Fruit fly (Drosophila melanogaster) whole organism, embryonic: ENCODE data around the gene Srr.
A peak's percentile ranks its signal among the peaks of the same experiment; 100 is the strongest.

ENCODE experiments used
- Atf3 ChIP-seq: fragments of 200-800 bp; sonication (Bioruptor generic); optimal IDR thresholded peaks from 3 replicates; lab custom pipeline; 2016; ENCODE audit warnings: missing biosample characterization, missing genetic modification characterization
- Bgb ChIP-seq: fragments of 200-800 bp; sonication (Bioruptor generic); IDR thresholded peaks from 2 replicates; pipeline ENCODE4 v1.3.6; 2022; ENCODE audit warnings: missing biosample characterization, missing genetic modification characterization; ENCODE audit not compliant: partially characterized antibody
- CG10274 ChIP-seq: fragments of 200-800 bp; sonication (Bioruptor generic); optimal IDR thresholded peaks from 3 replicates; lab custom pipeline; 2017; ENCODE audit warnings: missing biosample characterization, mild to moderate bottlenecking, missing genetic modification characterization
- CG10462 ChIP-seq: fragments of 200-800 bp; sonication (Bioruptor generic); optimal IDR thresholded peaks from 2 replicates; lab custom pipeline; 2016; ENCODE audit warnings: missing biosample characterization, missing genetic modification characterization
- CG10979 ChIP-seq: fragments of 200-800 bp; sonication (Bioruptor generic); optimal IDR thresholded peaks from 2 replicates; lab custom pipeline; 2018; ENCODE audit warnings: missing biosample characterization, mild to moderate bottlenecking, missing genetic modification characterization, moderate library complexity
- CG11696 ChIP-seq: fragments of 200-800 bp; sonication (Bioruptor generic); IDR thresholded peaks from 2 replicates; pipeline ENCODE4 v1.3.6; 2022; ENCODE audit warnings: missing biosample characterization, missing genetic modification characterization
- CG13424 ChIP-seq: fragments of 200-800 bp; sonication (Bioruptor generic); optimal IDR thresholded peaks from 2 replicates; lab custom pipeline; 2019; ENCODE audit warnings: missing biosample characterization, mild to moderate bottlenecking, missing genetic modification characterization, moderate library complexity
- CG15011 ChIP-seq: fragments of 200-800 bp; sonication (Bioruptor generic); optimal IDR thresholded peaks from 3 replicates; lab custom pipeline; 2018; ENCODE audit warnings: missing biosample characterization, mild to moderate bottlenecking, missing genetic modification characterization
- CG15601 ChIP-seq: fragments of 200-800 bp; sonication (Bioruptor generic); optimal IDR thresholded peaks from 3 replicates; lab custom pipeline; 2019; ENCODE audit warnings: missing biosample characterization, mild to moderate bottlenecking, missing genetic modification characterization, moderate library complexity
- CG18011 ChIP-seq: fragments of 200-800 bp; sonication (Bioruptor generic); optimal IDR thresholded peaks from 2 replicates; lab custom pipeline; 2017; ENCODE audit warnings: missing biosample characterization, missing genetic modification characterization, mild to moderate bottlenecking, moderate library complexity, missing genotype
- CG2199 ChIP-seq: fragments of 200-800 bp; sonication (Bioruptor generic); IDR thresholded peaks from 3 replicates; pipeline ENCODE4 v1.3.6; 2022; ENCODE audit warnings: missing biosample characterization, missing genetic modification characterization
- CG3163 ChIP-seq: fragments of 200-800 bp; sonication (Bioruptor generic); optimal IDR thresholded peaks from 3 replicates; lab custom pipeline; 2016; ENCODE audit warnings: missing biosample characterization, missing genetic modification characterization
- CG32772 ChIP-seq: fragments of 200-800 bp; sonication (Bioruptor generic); IDR thresholded peaks from 2 replicates; pipeline ENCODE4 v1.3.6; 2022; ENCODE audit warnings: missing biosample characterization, missing genetic modification characterization
- CG33213 ChIP-seq: fragments of 200-800 bp; sonication (Bioruptor generic); optimal IDR thresholded peaks from 3 replicates; lab custom pipeline; 2016; ENCODE audit warnings: missing biosample characterization, missing genetic modification characterization
- CG34422 ChIP-seq: fragments of 200-800 bp; sonication (Bioruptor generic); IDR thresholded peaks from 3 replicates; pipeline ENCODE4 v1.3.6; 2022; ENCODE audit warnings: missing biosample characterization, missing genetic modification characterization
- CG4730 ChIP-seq: fragments of 200-800 bp; sonication (Bioruptor generic); IDR thresholded peaks from 2 replicates; pipeline ENCODE4 v1.3.6; 2022; ENCODE audit warnings: missing biosample characterization, missing genetic modification characterization
- CG6689 ChIP-seq: fragments of 200-800 bp; sonication (Bioruptor generic); IDR thresholded peaks from 2 replicates; pipeline ENCODE4 v1.3.6; 2022; ENCODE audit warnings: missing biosample characterization, missing genetic modification characterization
- CG6791 ChIP-seq: fragments of 200-800 bp; sonication (Bioruptor generic); IDR thresholded peaks from 3 replicates; pipeline ENCODE4 v1.3.6; 2022; ENCODE audit warnings: missing biosample characterization, missing genetic modification characterization; ENCODE audit not compliant: partially characterized antibody
- Deaf1 ChIP-seq: fragments of 200-800 bp; optimal IDR thresholded peaks from 3 replicates; lab custom pipeline; 2019; ENCODE audit warnings: missing biosample characterization, mild to moderate bottlenecking, missing genetic modification characterization, moderate library complexity
- HLHmδ ChIP-seq: fragments of 200-800 bp; sonication (Bioruptor generic); optimal IDR thresholded peaks from 2 replicates; lab custom pipeline; 2018; ENCODE audit warnings: missing biosample characterization, mild to moderate bottlenecking, missing genetic modification characterization, moderate library complexity
- Hand ChIP-seq: fragments of 200-800 bp; sonication (Bioruptor generic); optimal IDR thresholded peaks from 2 replicates; lab custom pipeline; 2017; ENCODE audit warnings: mild to moderate bottlenecking, missing biosample characterization, missing genetic modification reagents, missing genetic modification characterization
- Hr51 ChIP-seq, 2 experiments: fragments of 200-800 bp; sonication (Bioruptor generic); optimal IDR thresholded peaks; 2 replicates in 1 of 2; 3 replicates in 1 of 2; lab custom pipeline; 2016 to 2018; ENCODE audit warnings: missing biosample characterization in 2 of 2, missing genetic modification characterization in 2 of 2, mild to moderate bottlenecking in 1 of 2, moderate library complexity in 1 of 2
- Med ChIP-seq: fragments of 200-800 bp; sonication (Bioruptor generic); peaks from one replicate; lab custom pipeline; 2016; ENCODE audit warnings: missing biosample characterization, missing genetic modification characterization, mild to moderate bottlenecking, inconsistent platforms, moderate library complexity
- Nf-YC ChIP-seq: fragments of 200-800 bp; optimal IDR thresholded peaks from 3 replicates; lab custom pipeline; 2019; ENCODE audit warnings: missing biosample characterization, mild to moderate bottlenecking, missing genetic modification characterization, moderate library complexity
- Optix ChIP-seq: fragments of 200-800 bp; sonication (Bioruptor generic); IDR thresholded peaks from 3 replicates; pipeline ENCODE4 v1.3.6; 2022; ENCODE audit warnings: missing biosample characterization, missing genetic modification characterization
- Sry-δ ChIP-seq: fragments of 200-800 bp; sonication (Bioruptor generic); optimal IDR thresholded peaks from 2 replicates; lab custom pipeline; 2016; ENCODE audit warnings: missing biosample characterization, missing genetic modification characterization
- YL-1 ChIP-seq: fragments of 200-800 bp; sonication (Bioruptor generic); optimal IDR thresholded peaks from 3 replicates; lab custom pipeline; 2017; ENCODE audit warnings: missing biosample characterization, mild to moderate bottlenecking, missing genetic modification characterization
- az2 ChIP-seq: fragments of 200-800 bp; sonication (Bioruptor generic); optimal IDR thresholded peaks from 3 replicates; lab custom pipeline; 2016; ENCODE audit warnings: missing biosample characterization, missing genetic modification characterization
- bbx ChIP-seq: fragments of 200-800 bp; sonication (Bioruptor generic); IDR thresholded peaks from 2 replicates; pipeline ENCODE4 v1.3.6; 2022; ENCODE audit warnings: missing biosample characterization, missing genetic modification characterization; ENCODE audit not compliant: partially characterized antibody
- bowl ChIP-seq: fragments of 200-800 bp; sonication (Bioruptor generic); IDR thresholded peaks from 2 replicates; pipeline ENCODE4 v1.3.6; 2022; ENCODE audit warnings: missing biosample characterization, missing genetic modification characterization
- cad ChIP-seq: fragments of >200 bp; optimal IDR thresholded peaks from 2 replicates; lab custom pipeline; 2017; ENCODE audit warnings: missing biosample characterization, missing genetic modification characterization
- chm ChIP-seq: fragments of 200-800 bp; sonication (Bioruptor generic); IDR thresholded peaks from 2 replicates; pipeline ENCODE4 v1.3.6; 2022; ENCODE audit warnings: missing biosample characterization, missing genetic modification characterization
- dimm ChIP-seq: fragments of 200-800 bp; sonication (Bioruptor generic); IDR thresholded peaks from 2 replicates; pipeline ENCODE4 v1.3.6; 2022; ENCODE audit warnings: missing biosample characterization, missing genetic modification characterization
- dmrt99B ChIP-seq: fragments of 200-800 bp; sonication (Bioruptor generic); optimal IDR thresholded peaks from 2 replicates; lab custom pipeline; 2018; ENCODE audit warnings: missing biosample characterization, mild to moderate bottlenecking, missing genetic modification characterization, moderate library complexity
- eve ChIP-seq, 2 experiments: fragments of >200 bp; optimal IDR thresholded peaks; 2 replicates each; lab custom pipeline; 2017; ENCODE audit warnings: missing biosample characterization in 2 of 2, missing genetic modification characterization in 2 of 2
- eyg ChIP-seq: fragments of 200-800 bp; sonication (Bioruptor generic); optimal IDR thresholded peaks from 3 replicates; lab custom pipeline; 2016; ENCODE audit warnings: missing biosample characterization, missing genetic modification characterization
- gem ChIP-seq: fragments of 200-800 bp; sonication (Bioruptor generic); optimal IDR thresholded peaks from 2 replicates; lab custom pipeline; 2019; ENCODE audit warnings: missing biosample characterization, mild to moderate bottlenecking, missing genetic modification characterization, moderate library complexity
- ind ChIP-seq: fragments of 200-800 bp; sonication (Bioruptor generic); optimal IDR thresholded peaks from 3 replicates; lab custom pipeline; 2016; ENCODE audit warnings: missing biosample characterization, missing genetic modification characterization
- ken ChIP-seq: fragments of 200-800 bp; sonication (Bioruptor generic); IDR thresholded peaks from 3 replicates; pipeline ENCODE4 v1.3.6; 2022; ENCODE audit warnings: missing biosample characterization, missing genetic modification characterization
- lilli ChIP-seq: fragments of 200-800 bp; sonication (Bioruptor generic); optimal IDR thresholded peaks from 3 replicates; lab custom pipeline; 2016; ENCODE audit warnings: missing biosample characterization, missing genetic modification characterization
- peb ChIP-seq: fragments of 200-800 bp; sonication (Bioruptor generic); IDR thresholded peaks from 2 replicates; pipeline ENCODE4 v1.3.6; 2022; ENCODE audit warnings: missing biosample characterization, missing genetic modification characterization
- pho ChIP-seq: fragments of 200-800 bp; sonication (Bioruptor generic); optimal IDR thresholded peaks from 2 replicates; lab custom pipeline; 2016; ENCODE audit warnings: missing biosample characterization, missing genetic modification characterization
- row ChIP-seq: fragments of 200-800 bp; sonication (Bioruptor generic); IDR thresholded peaks from 3 replicates; pipeline ENCODE4 v1.3.6; 2022; ENCODE audit warnings: missing biosample characterization, missing genetic modification characterization
- sd ChIP-seq: fragments of 200-800 bp; sonication (Bioruptor generic); optimal IDR thresholded peaks from 3 replicates; lab custom pipeline; 2018; ENCODE audit warnings: missing biosample characterization, mild to moderate bottlenecking, missing genetic modification characterization, moderate library complexity
- sim ChIP-seq: fragments of 200-800 bp; sonication (Bioruptor generic); IDR thresholded peaks from 2 replicates; pipeline ENCODE4 v1.3.6; 2022; ENCODE audit warnings: missing biosample characterization, missing genetic modification characterization
- stwl ChIP-seq: fragments of 200-800 bp; sonication (Bioruptor generic); optimal IDR thresholded peaks from 3 replicates; lab custom pipeline; 2018; ENCODE audit warnings: missing biosample characterization, mild to moderate bottlenecking, missing genetic modification characterization, moderate library complexity
- vnd ChIP-seq: fragments of 200-800 bp; sonication (Bioruptor generic); IDR thresholded peaks from 3 replicates; pipeline ENCODE4 v1.3.6; 2022; ENCODE audit warnings: missing biosample characterization, missing genetic modification characterization; ENCODE audit not compliant: partially characterized antibody

Srr gene

dm6 chr3R:9365121-9365520, at the start of gene Srr:
TSS of gene Srr (plus strand) at chr3R:9365398.
- TF ChIP-seq row (no peak), ind (GFP tag; lab: Kevin White, UChicago) (no peak), cad (GFP tag; lab: Kevin White, UChicago) (peak; percentile 2), ken (GFP tag; lab: Robert Waterston, UW) (no peak), sd (tag; lab: Kevin White, UChicago) (no peak), CG2199 (no peak), CG15011 (GFP tag; lab: Kevin White, UChicago) (no peak), Med (GFP tag; lab: Kevin White, UChicago) (peak; percentile 16), bbx (GFP tag; lab: Robert Waterston, UW) (no peak)

dm6 chr3R:9321470-9321869, 43.7 kb upstream of the Srr start, which contains the start of gene HP1e:
TSS of gene HP1e (plus strand) at chr3R:9321770.
- TF ChIP-seq YL-1 (GFP tag; lab: Kevin White, UChicago) (no peak), Hand (GFP tag; lab: Kevin White, UChicago) (no peak), HLHmδ (GFP tag; lab: Kevin White, UChicago) (no peak), CG32772 (GFP tag; lab: Robert Waterston, UW) (no peak), peb (GFP tag; lab: Robert Waterston, UW) (no peak), CG10979 (no peak), CG6689 (GFP tag; lab: Robert Waterston, UW) (no peak), Atf3 (GFP tag; lab: Kevin White, UChicago) (no peak), sim (GFP tag; lab: Robert Waterston, UW) (no peak), CG4730 (GFP tag; lab: Robert Waterston, UW) (no peak), CG18011 (GFP tag; lab: Kevin White, UChicago) (no peak), dmrt99B (no peak), CG3163 (no peak)

dm6 chr3R:9328411-9328810, 36.8 kb upstream of the Srr start, which contains the start of gene CG8861:
TSS of gene CG8861 (minus strand) at chr3R:9328511.
- TF ChIP-seq eve (GFP tag; optimal IDR thresholded peaks at IDR 0.05; lab: Kevin White, UChicago) (no peak), Deaf1 (tag; lab: Kevin White, UChicago) (peak; percentile 89), CG6791 (GFP tag; lab: Robert Waterston, UW) (peak; percentile 6; the same call in 1 of the 3 replicates), vnd (GFP tag; lab: Robert Waterston, UW) (0 out of 3 replicates have a peak, but pooled peaks have one; percentile 7), lilli (GFP tag; lab: Kevin White, UChicago) (no peak)

- no peak for TF ChIP-seq Hand (GFP tag; lab: Kevin White, UChicago)
- no peak for TF ChIP-seq CG34422 (GFP tag; lab: Robert Waterston, UW)
- TF ChIP-seq pho (GFP tag; lab: Kevin White, UChicago) = no peak
- TF ChIP-seq CG13424 (tag; lab: Kevin White, UChicago) = no peak
- no peak for TF ChIP-seq CG10462 (GFP tag; lab: Kevin White, UChicago)
- peak; percentile 51; the same call in 1 of the 2 replicates for TF ChIP-seq Bgb (GFP tag; lab: Robert Waterston, UW)
- peak; percentile 16 for TF ChIP-seq CG33213
- no peak for TF ChIP-seq bowl (GFP tag; lab: Robert Waterston, UW)
- peak; percentile 47 for TF ChIP-seq CG15601 (tag; lab: Kevin White, UChicago)
- TF ChIP-seq Hr51 (GFP tag; optimal IDR thresholded peaks at IDR 0.05; lab: Kevin White, UChicago) = no peak
- TF ChIP-seq CG11696 (GFP tag; lab: Robert Waterston, UW) = no peak
- no peak for TF ChIP-seq eyg (GFP tag; lab: Kevin White, UChicago)
- peak; percentile 82 for TF ChIP-seq stwl (tag; lab: Kevin White, UChicago)
- TF ChIP-seq gem (tag; lab: Kevin White, UChicago) = no peak
- TF ChIP-seq CG4730 (GFP tag; lab: Robert Waterston, UW) = no peak
- peak; percentile 0 for TF ChIP-seq Sry-δ (GFP tag; lab: Kevin White, UChicago)
- TF ChIP-seq az2 = no peak
- TF ChIP-seq Nf-YC = peak; percentile 24
- no peak for TF ChIP-seq Optix
- TF ChIP-seq CG10274 (GFP tag; lab: Kevin White, UChicago) = no peak
- TF ChIP-seq chm (GFP tag; lab: Robert Waterston, UW) = no peak
- no peak for TF ChIP-seq dimm (GFP tag; lab: Robert Waterston, UW)
Measured at dm6 chr3R:9328812-9329211, 36.4 kb upstream of the Srr start.
